Fruit fly (Drosophila melanogaster) whole organism, wandering third instar larva: ENCODE measurements around the gene CG11760.
A peak's percentile ranks its signal among the peaks of the same experiment; 100 is the strongest.

ENCODE experiments used
- Abd-B ChIP-seq: fragments of >200 bp; optimal IDR thresholded peaks from 2 replicates; lab custom pipeline; 2017; ENCODE audit warnings: missing biosample characterization, missing genetic modification characterization
- CG32264 ChIP-seq: fragments of 200-800 bp; sonication (Bioruptor generic); optimal IDR thresholded peaks from 2 replicates; lab custom pipeline; 2016; ENCODE audit warnings: missing biosample characterization, missing genetic modification characterization
- CG9705 ChIP-seq: fragments of 200-800 bp; sonication (Bioruptor generic); optimal IDR thresholded peaks from 2 replicates; lab custom pipeline; 2018; ENCODE audit warnings: missing biosample characterization, mild to moderate bottlenecking, missing genetic modification characterization
- CrebA ChIP-seq: fragments of 200-800 bp; sonication (Bioruptor generic); optimal IDR thresholded peaks from 2 replicates; lab custom pipeline; 2016; ENCODE audit warnings: missing biosample characterization, mild to moderate bottlenecking, missing genetic modification characterization, borderline replicate concordance
- Dfd ChIP-seq: fragments of >200 bp; optimal IDR thresholded peaks from 2 replicates; lab custom pipeline; 2017; ENCODE audit warnings: missing biosample characterization, missing genetic modification characterization
- Dif ChIP-seq: fragments of 200-275, 200-300 bp; sonication (Bioruptor generic); optimal IDR thresholded peaks from 2 replicates; lab custom pipeline; 2018; ENCODE audit warnings: missing biosample characterization, missing genetic modification characterization; ENCODE audit not compliant: partially characterized antibody
- GATAd ChIP-seq: sonication (Bioruptor generic); optimal IDR thresholded peaks from 2 replicates; lab custom pipeline; 2016; ENCODE audit warnings: missing biosample characterization, missing genetic modification characterization
- HLH106 ChIP-seq: fragments of 200-800 bp; optimal IDR thresholded peaks from 3 replicates; lab custom pipeline; 2019; ENCODE audit warnings: missing biosample characterization, mild to moderate bottlenecking, missing genetic modification characterization, moderate library complexity
- Hnf4 ChIP-seq: fragments of 200-800 bp; sonication (Bioruptor generic); optimal IDR thresholded peaks from 2 replicates; lab custom pipeline; 2016; ENCODE audit warnings: missing biosample characterization, mild to moderate bottlenecking, missing genetic modification characterization
- Hr78 ChIP-seq: fragments of >200 bp; optimal IDR thresholded peaks from 2 replicates; lab custom pipeline; 2017; ENCODE audit warnings: missing biosample characterization, missing genetic modification characterization
- Hr83 ChIP-seq: fragments of 200-300 bp; sonication (Bioruptor generic); optimal IDR thresholded peaks from 2 replicates; lab custom pipeline; 2016; ENCODE audit warnings: missing biosample characterization, mild to moderate bottlenecking, missing genetic modification characterization, moderate library complexity; ENCODE audit not compliant: poor library complexity, severe bottlenecking
- Jra ChIP-seq: sonication (Bioruptor generic); optimal IDR thresholded peaks from 2 replicates; lab custom pipeline; 2016; ENCODE audit warnings: missing biosample characterization, missing genetic modification characterization
- Mio ChIP-seq: sonication (Bioruptor generic); optimal IDR thresholded peaks from 2 replicates; lab custom pipeline; 2016; ENCODE audit warnings: missing biosample characterization, missing genetic modification characterization
- Myc ChIP-seq: fragments of >200 bp; optimal IDR thresholded peaks from 2 replicates; lab custom pipeline; 2017
- N ChIP-seq: fragments of >200 bp; optimal IDR thresholded peaks from 2 replicates; lab custom pipeline; 2018; ENCODE audit warnings: missing biosample characterization, missing external identifiers, missing genetic modification characterization
- OdsH ChIP-seq: fragments of 200-800 bp; sonication (Bioruptor generic); optimal IDR thresholded peaks from 2 replicates; lab custom pipeline; 2016; ENCODE audit warnings: missing biosample characterization, mild to moderate bottlenecking, missing genetic modification characterization
- Rel ChIP-seq, 2 experiments: fragments of 200-800 bp; sonication (Bioruptor generic) in 1 of 2; optimal IDR thresholded peaks; 2 replicates in 1 of 2; 3 replicates in 1 of 2; lab custom pipeline; 2016 to 2019; ENCODE audit warnings: mild to moderate bottlenecking in 2 of 2, missing biosample characterization in 2 of 2, missing genetic modification characterization in 2 of 2, moderate library complexity in 1 of 2
- Sp1 ChIP-seq: fragments of 200-800 bp; sonication (Bioruptor generic); optimal IDR thresholded peaks from 3 replicates; lab custom pipeline; 2019; ENCODE audit warnings: missing biosample characterization, mild to moderate bottlenecking, missing genetic modification characterization, moderate library complexity
- Vsx2 ChIP-seq: fragments of 200-300, 225-300 bp; sonication (Bioruptor generic); optimal IDR thresholded peaks from 2 replicates; lab custom pipeline; 2018; ENCODE audit warnings: missing biosample characterization, missing genetic modification characterization; ENCODE audit not compliant: partially characterized antibody
- br ChIP-seq: fragments of 200-800 bp; sonication (Bioruptor generic); optimal IDR thresholded peaks from 2 replicates; lab custom pipeline; 2016; ENCODE audit warnings: missing biosample characterization, missing genetic modification characterization
- brk ChIP-seq: fragments of 200-800 bp; sonication (Bioruptor generic); optimal IDR thresholded peaks from 2 replicates; lab custom pipeline; 2016; ENCODE audit warnings: missing biosample characterization, mild to moderate bottlenecking, missing genetic modification characterization
- dl ChIP-seq, 2 experiments: fragments of 175-275, 200-275 bp in 1 of 2; fragments of 200-275 bp in 1 of 2; sonication (Bioruptor generic); optimal IDR thresholded peaks; lab custom pipeline; 2018; ENCODE audit warnings: mild to moderate bottlenecking in 2 of 2, missing biosample characterization in 2 of 2, missing genetic modification characterization in 2 of 2, moderate library complexity in 2 of 2; ENCODE audit not compliant: partially characterized antibody in 2 of 2, insufficient read depth in 1 of 2
- dmrt93B ChIP-seq: fragments of 200-800 bp; sonication (Bioruptor generic); optimal IDR thresholded peaks from 2 replicates; lab custom pipeline; 2018; ENCODE audit warnings: missing biosample characterization, mild to moderate bottlenecking, missing genetic modification characterization
- dsf ChIP-seq: sonication (Bioruptor generic); optimal IDR thresholded peaks from 2 replicates; lab custom pipeline; 2016; ENCODE audit warnings: missing biosample characterization, missing genetic modification characterization, borderline replicate concordance
- ey ChIP-seq: fragments of 200-800 bp; sonication (Bioruptor generic); optimal IDR thresholded peaks from 2 replicates; lab custom pipeline; 2016; ENCODE audit warnings: missing biosample characterization, missing genetic modification characterization
- foxo ChIP-seq, 2 experiments: fragments of 200-800 bp; sonication (Bioruptor generic); optimal IDR thresholded peaks; 2 replicates in 1 of 2; 3 replicates in 1 of 2; lab custom pipeline; 2016 to 2017; ENCODE audit warnings: missing biosample characterization in 2 of 2, missing genetic modification characterization in 2 of 2
- fru ChIP-seq: fragments of 200-800 bp; sonication (Bioruptor generic); optimal IDR thresholded peaks from 3 replicates; lab custom pipeline; 2016; ENCODE audit warnings: missing biosample characterization, mild to moderate bottlenecking, missing genetic modification characterization
- h ChIP-seq: fragments of 200-800 bp; sonication (Bioruptor generic); optimal IDR thresholded peaks from 3 replicates; lab custom pipeline; 2016; ENCODE audit warnings: missing biosample characterization, mild to moderate bottlenecking, missing genetic modification characterization
- jim ChIP-seq: fragments of 175-275, 200-325 bp; sonication (Bioruptor generic); optimal IDR thresholded peaks from 2 replicates; lab custom pipeline; 2016; ENCODE audit warnings: missing biosample characterization, mild to moderate bottlenecking, missing genetic modification characterization
- lola ChIP-seq: fragments of >200 bp; optimal IDR thresholded peaks from 2 replicates; lab custom pipeline; 2017; ENCODE audit warnings: missing biosample characterization, missing genetic modification characterization
- pan ChIP-seq: fragments of >200 bp; optimal IDR thresholded peaks from 2 replicates; lab custom pipeline; 2017
- psq ChIP-seq: fragments of 200-800 bp; sonication (Bioruptor generic); optimal IDR thresholded peaks from 3 replicates; lab custom pipeline; 2017; ENCODE audit warnings: missing biosample characterization, mild to moderate bottlenecking, missing genetic modification characterization, moderate library complexity
- rgr ChIP-seq: fragments of 200-800 bp; sonication (Bioruptor generic); optimal IDR thresholded peaks from 3 replicates; lab custom pipeline; 2016; ENCODE audit warnings: missing biosample characterization, mild to moderate bottlenecking, missing genetic modification characterization
- sage ChIP-seq: fragments of 200-800 bp; sonication (Bioruptor generic); optimal IDR thresholded peaks from 2 replicates; lab custom pipeline; 2016; ENCODE audit warnings: missing biosample characterization, mild to moderate bottlenecking, missing genetic modification characterization
- sv ChIP-seq: fragments of 200-800 bp; sonication (Bioruptor generic); optimal IDR thresholded peaks from 3 replicates; lab custom pipeline; 2016; ENCODE audit warnings: missing biosample characterization, missing genetic modification characterization
- tai ChIP-seq: sonication (Bioruptor generic); optimal IDR thresholded peaks from 2 replicates; lab custom pipeline; 2016; ENCODE audit warnings: missing biosample characterization, missing genetic modification characterization
- usp ChIP-seq: fragments of >200 bp; optimal IDR thresholded peaks from 2 replicates; lab custom pipeline; 2017; ENCODE audit warnings: missing biosample characterization, missing genetic modification characterization
- woc ChIP-seq: sonication (Bioruptor generic); optimal IDR thresholded peaks from 2 replicates; lab custom pipeline; 2016; ENCODE audit warnings: missing biosample characterization, mild to moderate bottlenecking, missing genetic modification characterization

The CG11760 gene

DNA sequence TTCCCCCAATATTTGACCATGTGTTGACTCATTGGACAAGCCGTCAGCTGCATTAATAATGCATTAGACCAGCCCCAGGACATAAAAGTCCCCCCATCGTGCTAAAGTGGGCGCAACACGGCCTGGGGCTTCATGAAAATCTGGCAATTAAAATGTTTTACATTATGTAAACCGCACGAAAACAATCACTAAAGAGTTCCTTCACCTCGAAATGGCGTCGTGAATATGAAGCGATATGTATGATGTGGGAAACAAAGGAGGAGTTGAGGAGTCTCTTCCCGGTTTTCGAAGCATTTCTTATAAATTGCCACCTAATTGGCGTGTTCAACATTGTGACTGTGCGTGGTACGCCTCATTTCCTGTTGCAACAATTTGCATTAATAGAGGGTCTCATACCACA, 23.7 kb downstream of the CG11760 start:
- TF ChIP-seq brk (no peak), sage (GFP tag; lab: Kevin White, UChicago) (no peak), Hnf4 (no peak), Jra (GFP tag; lab: Kevin White, UChicago) (no peak), tai (no peak), psq (GFP tag; lab: Kevin White, UChicago) (no peak), Myc (lab: Kevin White, UChicago) (no peak), Rel (GFP tag; optimal IDR thresholded peaks at IDR 0.05; lab: Kevin White, UChicago) (no peak), Rel (tag; optimal IDR thresholded peaks at IDR 0.05; lab: Kevin White, UChicago) (no peak), Mio (GFP tag; lab: Kevin White, UChicago) (no peak), Hr83 (GFP tag; lab: Kevin White, UChicago) (no peak), HLH106 (tag; lab: Kevin White, UChicago) (no peak), sv (GFP tag; lab: Kevin White, UChicago) (no peak), ey (GFP tag; lab: Kevin White, UChicago) (no peak), Vsx2 (GFP tag; lab: Kevin White, UChicago) (no peak), dsf (GFP tag; lab: Kevin White, UChicago) (no peak), dl (GFP tag; optimal IDR thresholded peaks at IDR 0.05; lab: Kevin White, UChicago; ENCODE audit: insufficient read depth in 1 of 2, partially characterized antibody in 2 of 2) (no peak), fru (GFP tag; lab: Kevin White, UChicago) (no peak), usp (no peak), N (GFP tag; lab: Kevin White, UChicago) (no peak)

DNA sequence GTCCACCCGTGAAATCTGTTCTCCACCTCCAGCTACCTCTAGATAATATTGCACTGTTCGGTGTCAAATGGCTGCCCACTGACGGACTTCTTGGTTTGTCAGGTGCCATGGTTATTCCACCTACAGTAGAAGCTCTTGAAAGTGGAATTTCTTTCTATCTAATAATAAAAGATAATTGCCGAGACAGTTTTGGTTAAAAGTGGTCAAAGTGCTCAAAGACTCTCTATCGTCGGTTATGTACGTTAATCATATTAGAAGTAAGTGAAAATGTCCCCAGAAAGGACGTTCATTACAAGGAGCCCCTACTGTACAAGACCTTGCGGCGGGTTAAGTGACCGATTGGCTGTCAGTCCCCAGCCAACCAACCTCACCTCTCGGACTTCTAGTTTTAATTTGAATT, 25.2 kb downstream of the CG11760 start:
- TF ChIP-seq dmrt93B (GFP tag; lab: Kevin White, UChicago) (peak; percentile 19), usp (no peak), Vsx2 (GFP tag; lab: Kevin White, UChicago) (no peak), Abd-B (GFP tag; lab: Kevin White, UChicago) (no peak), Sp1 (GFP tag; lab: Kevin White, UChicago) (no peak), CrebA (GFP tag; lab: Kevin White, UChicago) (no peak), fru (GFP tag; lab: Kevin White, UChicago) (peak; percentile 47), Mio (GFP tag; lab: Kevin White, UChicago) (no peak), psq (GFP tag; lab: Kevin White, UChicago) (peak; percentile 12), N (GFP tag; lab: Kevin White, UChicago) (no peak), CG9705 (no peak), Dif (no peak), CG32264 (GFP tag; lab: Kevin White, UChicago) (no peak), Hr78 (no peak), lola (GFP tag; lab: Kevin White, UChicago) (no peak), Dfd (GFP tag; lab: Kevin White, UChicago) (no peak), pan (lab: Kevin White, UChicago) (no peak), dl (GFP tag; optimal IDR thresholded peaks at IDR 0.05; lab: Kevin White, UChicago; ENCODE audit: insufficient read depth in 1 of 2, partially characterized antibody in 2 of 2) (no peak), br (GFP tag; lab: Kevin White, UChicago) (peak; percentile 42), h (GFP tag; lab: Kevin White, UChicago) (peak; percentile 60), Myc (lab: Kevin White, UChicago) (no peak), foxo (GFP tag; optimal IDR thresholded peaks at IDR 0.05; lab: Kevin White, UChicago) (peak in 1 of 2 experiments; percentile 53), HLH106 (tag; lab: Kevin White, UChicago) (peak; percentile 52), ey (GFP tag; lab: Kevin White, UChicago) (peak; percentile 65), jim (GFP tag; lab: Kevin White, UChicago) (no peak), Hnf4 (peak; percentile 54), tai (peak; percentile 54), Hr83 (GFP tag; lab: Kevin White, UChicago) (no peak), Jra (GFP tag; lab: Kevin White, UChicago) (no peak), rgr (GFP tag; lab: Kevin White, UChicago) (peak; percentile 50), GATAd (GFP tag; lab: Kevin White, UChicago) (no peak), sage (GFP tag; lab: Kevin White, UChicago) (no peak), brk (no peak), Rel (GFP tag; optimal IDR thresholded peaks at IDR 0.05; lab: Kevin White, UChicago) (no peak), Rel (tag; optimal IDR thresholded peaks at IDR 0.05; lab: Kevin White, UChicago) (no peak), sv (GFP tag; lab: Kevin White, UChicago) (peak; percentile 15), dsf (GFP tag; lab: Kevin White, UChicago) (no peak), OdsH (peak; percentile 46), woc (no peak)
- TF ChIP-seq, all 38 proteins: peak for 13
